Fruit fly (Drosophila melanogaster) whole organism, pupa: Measurements from ENCODE around the gene CG46439.

ENCODE experiments used
- CG10348 ChIP-seq: fragments of 200-800 bp; sonication (Bioruptor generic); IDR thresholded peaks from 2 replicates; pipeline ENCODE4 v1.3.6; 2022; ENCODE audit warnings: missing biosample characterization, missing genetic modification characterization
- CG12605 ChIP-seq: fragments of 200-800 bp; sonication (Bioruptor generic); IDR thresholded peaks from 2 replicates; pipeline ENCODE4 v1.3.6; 2022; ENCODE audit warnings: missing biosample characterization, missing genetic modification characterization
- CG13204 ChIP-seq: fragments of 200-800 bp; sonication (Bioruptor generic); optimal IDR thresholded peaks from 2 replicates; lab custom pipeline; 2018; ENCODE audit warnings: missing biosample characterization, mild to moderate bottlenecking, missing genetic modification characterization, moderate library complexity
- CG14655 ChIP-seq: fragments of 200-800 bp; sonication (Bioruptor generic); optimal IDR thresholded peaks from 3 replicates; lab custom pipeline; 2017; ENCODE audit warnings: mild to moderate bottlenecking, missing biosample characterization, missing genetic modification reagents, missing genetic modification characterization
- CG15710 ChIP-seq: fragments of 200-800 bp; sonication (Bioruptor generic); optimal IDR thresholded peaks from 2 replicates; lab custom pipeline; 2018; ENCODE audit warnings: missing biosample characterization, mild to moderate bottlenecking, missing genetic modification characterization, moderate library complexity
- CG17806 ChIP-seq: fragments of 200-800 bp; sonication (Bioruptor generic); optimal IDR thresholded peaks from 2 replicates; lab custom pipeline; 2018; ENCODE audit warnings: missing biosample characterization, mild to moderate bottlenecking, missing genetic modification characterization, moderate library complexity
- CG32121 ChIP-seq: fragments of 200-800 bp; sonication (Bioruptor generic); IDR thresholded peaks from 2 replicates; pipeline ENCODE4 v1.3.6; 2022; ENCODE audit warnings: missing biosample characterization, missing genetic modification characterization
- CG34367 ChIP-seq: fragments of 200-800 bp; sonication (Bioruptor generic); optimal IDR thresholded peaks from 2 replicates; lab custom pipeline; 2018; ENCODE audit warnings: missing biosample characterization, mild to moderate bottlenecking, missing genetic modification characterization
- CG4496 ChIP-seq: fragments of 200-800 bp; sonication (Bioruptor generic); IDR thresholded peaks from 3 replicates; pipeline ENCODE4 v1.3.6; 2022; ENCODE audit warnings: missing biosample characterization, missing genetic modification characterization
- CG8159 ChIP-seq: fragments of 200-800 bp; sonication (Bioruptor generic); optimal IDR thresholded peaks from 3 replicates; lab custom pipeline; 2018; ENCODE audit warnings: missing biosample characterization, mild to moderate bottlenecking, missing genetic modification characterization, moderate library complexity
- CG8301 ChIP-seq: fragments of 200-800 bp; sonication (Bioruptor generic); optimal IDR thresholded peaks from 2 replicates; lab custom pipeline; 2018; ENCODE audit warnings: missing biosample characterization, mild to moderate bottlenecking, missing genetic modification characterization
- CG9948 ChIP-seq: fragments of 200-800 bp; sonication (Bioruptor generic); optimal IDR thresholded peaks from 2 replicates; lab custom pipeline; 2018; ENCODE audit warnings: missing biosample characterization, mild to moderate bottlenecking, missing genetic modification characterization, moderate library complexity
- D1 ChIP-seq: fragments of 200-800 bp; sonication (Bioruptor generic); optimal IDR thresholded peaks from 2 replicates; lab custom pipeline; 2018; ENCODE audit warnings: missing biosample characterization, mild to moderate bottlenecking, missing genetic modification characterization, moderate library complexity
- EcR ChIP-seq: fragments of 200-800 bp; sonication (Bioruptor generic); optimal IDR thresholded peaks from 3 replicates; lab custom pipeline; 2019; ENCODE audit warnings: missing biosample characterization, missing genetic modification characterization, mild to moderate bottlenecking, moderate library complexity, missing genetic modification reagents
- Ets98B ChIP-seq: fragments of 200-800 bp; sonication (Bioruptor generic); IDR thresholded peaks from 2 replicates; pipeline ENCODE4 v1.3.6; 2022; ENCODE audit warnings: missing biosample characterization, missing genetic modification characterization
- Pif1A ChIP-seq: fragments of 200-800 bp; sonication (Bioruptor generic); optimal IDR thresholded peaks from 3 replicates; lab custom pipeline; 2016; ENCODE audit warnings: missing biosample characterization, missing genetic modification characterization
- Pif1B ChIP-seq: fragments of 200-800 bp; sonication (Bioruptor generic); optimal IDR thresholded peaks from 3 replicates; lab custom pipeline; 2016; ENCODE audit warnings: missing biosample characterization, missing genetic modification characterization
- Snoo ChIP-seq: fragments of 200-800 bp; sonication (Bioruptor generic); optimal IDR thresholded peaks from 3 replicates; lab custom pipeline; 2017; ENCODE audit warnings: missing biosample characterization, mild to moderate bottlenecking, missing genetic modification characterization, inconsistent platforms
- fd96Ca ChIP-seq: fragments of 200-800 bp; sonication (Bioruptor generic); IDR thresholded peaks from 3 replicates; pipeline ENCODE4 v1.3.6; 2022; ENCODE audit warnings: missing biosample characterization, missing genetic modification characterization
- gl ChIP-seq: fragments of 200-800 bp; sonication (Bioruptor generic); optimal IDR thresholded peaks from 2 replicates; lab custom pipeline; 2018; ENCODE audit warnings: missing biosample characterization, mild to moderate bottlenecking, missing genetic modification characterization
- rn ChIP-seq: fragments of 200-800 bp; sonication (Bioruptor generic); IDR thresholded peaks from 2 replicates; pipeline ENCODE4 v1.3.6; 2022; ENCODE audit warnings: missing biosample characterization, missing genetic modification characterization

Gene CG46439

dm6 chr3L:11093046-11093520, 3.0 kb downstream of the CG46439 start, which contains the start of gene JIL-1:
TSS of gene JIL-1 (minus strand) at chr3L:11093193.
- TF ChIP-seq CG32121 (GFP tag; lab: Robert Waterston, UW) (peak; percentile 38; the same call in 1 of the 2 replicates), rn (0 out of 2 replicates have a peak, but pooled peaks have one; percentile 10), CG15710 (tag; lab: Kevin White, UChicago) (peak; percentile 42), Snoo (peak; percentile 20), D1 (tag; lab: Kevin White, UChicago) (peak; percentile 57), CG17806 (peak; percentile 14), CG34367 (no peak), Ets98B (GFP tag; lab: Robert Waterston, UW) (peak; percentile 77), CG9948 (tag; lab: Kevin White, UChicago) (no peak), EcR (GFP tag; lab: Kevin White, UChicago) (no peak), gl (tag; lab: Kevin White, UChicago) (no peak), Pif1A (GFP tag; lab: Kevin White, UChicago) (peak; percentile 44), CG8159 (tag; lab: Kevin White, UChicago) (peak; percentile 41), Pif1B (GFP tag; lab: Kevin White, UChicago) (peak; percentile 44), fd96Ca (GFP tag; lab: Robert Waterston, UW) (peak; percentile 69), CG10348 (no peak), CG8301 (tag; lab: Kevin White, UChicago) (peak; percentile 5), CG13204 (GFP tag; lab: Kevin White, UChicago) (no peak), CG12605 (no peak), CG14655 (peak; percentile 21), CG4496 (GFP tag; lab: Robert Waterston, UW) (peak; percentile 50; the same call in 2 of the 3 replicates)
- TF ChIP-seq, all 21 proteins: peak for 14

- TF ChIP-seq CG13204 (GFP tag; lab: Kevin White, UChicago) (no peak), CG9948 (tag; lab: Kevin White, UChicago) (no peak), CG14655 (no peak), CG17806 (no peak), CG15710 (tag; lab: Kevin White, UChicago) (no peak), rn (no peak), CG8301 (tag; lab: Kevin White, UChicago) (no peak), EcR (GFP tag; lab: Kevin White, UChicago) (no peak), Pif1B (GFP tag; lab: Kevin White, UChicago) (no peak), CG32121 (GFP tag; lab: Robert Waterston, UW) (no peak), fd96Ca (GFP tag; lab: Robert Waterston, UW) (no peak)
Observed at dm6 chr3L:11092610-11092961, 3.5 kb downstream of the CG46439 start.

- TF ChIP-seq CG8301 (tag; lab: Kevin White, UChicago) (peak; percentile 4), Ets98B (GFP tag; lab: Robert Waterston, UW) (peak; percentile 49), CG8159 (tag; lab: Kevin White, UChicago) (peak; percentile 25), fd96Ca (GFP tag; lab: Robert Waterston, UW) (peak; percentile 52; the same call in 1 of the 3 replicates), Pif1B (GFP tag; lab: Kevin White, UChicago) (peak; percentile 50), CG13204 (GFP tag; lab: Kevin White, UChicago) (peak; percentile 34), CG4496 (GFP tag; lab: Robert Waterston, UW) (peak; percentile 50), CG34367 (no peak), CG32121 (GFP tag; lab: Robert Waterston, UW) (peak; percentile 57; the same call in 1 of the 2 replicates), Snoo (peak; percentile 60), CG14655 (peak; percentile 33), CG12605 (0 out of 2 replicates have a peak, but pooled peaks have one; percentile 21), D1 (tag; lab: Kevin White, UChicago) (no peak), EcR (GFP tag; lab: Kevin White, UChicago) (no peak), Pif1A (GFP tag; lab: Kevin White, UChicago) (peak; percentile 36), CG15710 (tag; lab: Kevin White, UChicago) (peak; percentile 23), CG9948 (tag; lab: Kevin White, UChicago) (no peak)
Observed at dm6 chr3L:11091943-11092609, 4.0 kb downstream of the CG46439 start.

dm6 chr3L:11089805-11090440, 6.1 kb downstream of the CG46439 start:
- TF ChIP-seq CG9948 (tag; lab: Kevin White, UChicago) (peak; percentile 39), fd96Ca (GFP tag; lab: Robert Waterston, UW) (no peak; the same call in 2 of the 3 replicates), Snoo (peak; percentile 38), CG12605 (no peak), Ets98B (GFP tag; lab: Robert Waterston, UW) (peak; percentile 49), CG8301 (tag; lab: Kevin White, UChicago) (peak; percentile 59), CG8159 (tag; lab: Kevin White, UChicago) (peak; percentile 31), CG15710 (tag; lab: Kevin White, UChicago) (no peak), CG4496 (GFP tag; lab: Robert Waterston, UW) (no peak), CG32121 (GFP tag; lab: Robert Waterston, UW) (peak; percentile 63), CG13204 (GFP tag; lab: Kevin White, UChicago) (no peak), CG34367 (no peak), Pif1B (GFP tag; lab: Kevin White, UChicago) (peak; percentile 72), Pif1A (GFP tag; lab: Kevin White, UChicago) (peak; percentile 63), CG14655 (peak; percentile 71)

dm6 chr3L:11085810-11086209, 10.2 kb downstream of the CG46439 start:
- no peak for TF ChIP-seq Snoo
